Fruit fly (Drosophila melanogaster) whole organism, embryonic: ENCODE measurements around the gene Jhbp6.

Source experiments
- Abd-B ChIP-seq: fragments of 200-800 bp; sonication (Bioruptor generic); optimal IDR thresholded peaks from 2 replicates; lab custom pipeline; 2018; ENCODE audit warnings: missing biosample characterization, mild to moderate bottlenecking, missing genetic modification characterization, moderate library complexity
- CG11695 ChIP-seq: fragments of 200-800 bp; sonication (Bioruptor generic); IDR thresholded peaks from 3 replicates; pipeline ENCODE4 v1.3.6; 2022; ENCODE audit warnings: missing biosample characterization, missing genetic modification characterization
- CG12071 ChIP-seq: fragments of 200-800 bp; sonication (Bioruptor generic); optimal IDR thresholded peaks from 3 replicates; lab custom pipeline; 2018; ENCODE audit warnings: missing biosample characterization, mild to moderate bottlenecking, missing genetic modification characterization
- CG12104 ChIP-seq: fragments of 200-800 bp; sonication (Bioruptor generic); optimal IDR thresholded peaks from 3 replicates; lab custom pipeline; 2016; ENCODE audit warnings: missing biosample characterization, missing genetic modification characterization
- CG1233 ChIP-seq: fragments of 200-800 bp; sonication (Bioruptor generic); optimal IDR thresholded peaks from 4 replicates; lab custom pipeline; 2018; ENCODE audit warnings: missing biosample characterization, mild to moderate bottlenecking, missing genetic modification characterization
- CG12744 ChIP-seq: fragments of 200-800 bp; sonication (Bioruptor generic); optimal IDR thresholded peaks from 2 replicates; lab custom pipeline; 2016; ENCODE audit warnings: missing biosample characterization, missing genetic modification characterization
- CG13424 ChIP-seq: fragments of 200-800 bp; sonication (Bioruptor generic); optimal IDR thresholded peaks from 2 replicates; lab custom pipeline; 2019; ENCODE audit warnings: missing biosample characterization, mild to moderate bottlenecking, missing genetic modification characterization, moderate library complexity
- CG15073 ChIP-seq: fragments of 200-800 bp; sonication (Bioruptor generic); optimal IDR thresholded peaks from 2 replicates; lab custom pipeline; 2016; ENCODE audit warnings: missing biosample characterization, missing genetic modification characterization
- CG15479 ChIP-seq: fragments of 200-800 bp; sonication (Bioruptor generic); optimal IDR thresholded peaks from 3 replicates; lab custom pipeline; 2019; ENCODE audit warnings: missing biosample characterization, mild to moderate bottlenecking, missing genetic modification characterization, moderate library complexity
- CG15696 ChIP-seq: fragments of 200-800 bp; sonication (Bioruptor generic); optimal IDR thresholded peaks from 2 replicates; lab custom pipeline; 2019; ENCODE audit warnings: missing biosample characterization, mild to moderate bottlenecking, missing genetic modification characterization, moderate library complexity
- CG1603 ChIP-seq: fragments of 200-800 bp; sonication (Bioruptor generic); optimal IDR thresholded peaks from 2 replicates; lab custom pipeline; 2019; ENCODE audit warnings: missing biosample characterization, mild to moderate bottlenecking, missing genetic modification characterization, moderate library complexity
- CG1647 ChIP-seq: fragments of 200-800 bp; sonication (Bioruptor generic); optimal IDR thresholded peaks from 3 replicates; lab custom pipeline; 2016; ENCODE audit warnings: missing biosample characterization, missing genetic modification characterization
- CG1832 ChIP-seq: fragments of 200-800 bp; sonication (Bioruptor generic); optimal IDR thresholded peaks from 2 replicates; lab custom pipeline; 2017; ENCODE audit warnings: missing biosample characterization, mild to moderate bottlenecking, missing genetic modification characterization, inconsistent platforms
- CG18764 ChIP-seq: fragments of 200-800 bp; sonication (Bioruptor generic); optimal IDR thresholded peaks from 3 replicates; lab custom pipeline; 2016; ENCODE audit warnings: missing biosample characterization, missing genetic modification characterization
- CG30020 ChIP-seq: fragments of 200-800 bp; optimal IDR thresholded peaks from 2 replicates; lab custom pipeline; 2019; ENCODE audit warnings: missing biosample characterization, mild to moderate bottlenecking, missing genetic modification characterization, moderate library complexity
- CG30403 ChIP-seq: fragments of 200-800 bp; sonication (Bioruptor generic); optimal IDR thresholded peaks from 3 replicates; lab custom pipeline; 2016; ENCODE audit warnings: missing biosample characterization, missing genetic modification characterization
- CG4282 ChIP-seq: fragments of 200-800 bp; sonication (Bioruptor generic); optimal IDR thresholded peaks from 2 replicates; lab custom pipeline; 2016; ENCODE audit warnings: missing biosample characterization, missing genetic modification characterization
- CG4404 ChIP-seq: fragments of 200-800 bp; sonication (Bioruptor generic); IDR thresholded peaks from 2 replicates; pipeline ENCODE4 v1.3.6; 2022; ENCODE audit warnings: missing biosample characterization, missing genetic modification characterization
- CG4854 ChIP-seq: fragments of 200-800 bp; sonication (Bioruptor generic); optimal IDR thresholded peaks from 2 replicates; lab custom pipeline; 2016; ENCODE audit warnings: missing biosample characterization, missing genetic modification characterization, inconsistent platforms
- CG6175 ChIP-seq: fragments of 200-800 bp; sonication (Bioruptor generic); IDR thresholded peaks from 3 replicates; pipeline ENCODE4 v1.3.6; 2022; ENCODE audit warnings: missing biosample characterization, missing genetic modification characterization
- CG9876 ChIP-seq: fragments of 200-800 bp; sonication (Bioruptor generic); optimal IDR thresholded peaks from 2 replicates; lab custom pipeline; 2016; ENCODE audit warnings: missing biosample characterization, missing genetic modification characterization
- Chrac-16 ChIP-seq: fragments of 200-800 bp; sonication (Bioruptor generic); optimal IDR thresholded peaks from 3 replicates; lab custom pipeline; 2016; ENCODE audit warnings: missing biosample characterization, missing genetic modification characterization
- D ChIP-seq, 2 experiments: fragments of 200-800 bp in 1 of 2; fragments of >200 bp in 1 of 2; sonication (Bioruptor generic) in 1 of 2; optimal IDR thresholded peaks; 2 replicates in 1 of 2; 3 replicates in 1 of 2; lab custom pipeline; 2017; ENCODE audit warnings: mild to moderate bottlenecking in 1 of 2, missing biosample characterization in 1 of 2, missing genetic modification characterization in 1 of 2, missing genetic modification reagents in 1 of 2
- HLH4C ChIP-seq: fragments of 200-800 bp; sonication (Bioruptor generic); IDR thresholded peaks from 3 replicates; pipeline ENCODE4 v1.3.6; 2022; ENCODE audit warnings: missing biosample characterization, missing genetic modification characterization; ENCODE audit not compliant: partially characterized antibody
- HmgD ChIP-seq: fragments of 200-800 bp; sonication (Bioruptor generic); optimal IDR thresholded peaks from 3 replicates; lab custom pipeline; 2016; ENCODE audit warnings: missing biosample characterization, missing genetic modification characterization
- Lhr ChIP-seq: fragments of 200-800 bp; sonication (Bioruptor generic); optimal IDR thresholded peaks from 3 replicates; lab custom pipeline; 2017; ENCODE audit warnings: mild to moderate bottlenecking, missing biosample characterization, missing genetic modification reagents, missing genetic modification characterization
- Med ChIP-seq: fragments of 200-800 bp; sonication (Bioruptor generic); peaks from one replicate; lab custom pipeline; 2016; ENCODE audit warnings: missing biosample characterization, missing genetic modification characterization, mild to moderate bottlenecking, inconsistent platforms, moderate library complexity
- Mes4 ChIP-seq: fragments of 200-800 bp; sonication (Bioruptor generic); optimal IDR thresholded peaks from 2 replicates; lab custom pipeline; 2016; ENCODE audit warnings: missing biosample characterization, missing genetic modification characterization
- Optix ChIP-seq: fragments of 200-800 bp; sonication (Bioruptor generic); IDR thresholded peaks from 3 replicates; pipeline ENCODE4 v1.3.6; 2022; ENCODE audit warnings: missing biosample characterization, missing genetic modification characterization
- Poxn ChIP-seq: fragments of 200-800 bp; sonication (Bioruptor generic); IDR thresholded peaks from 2 replicates; pipeline ENCODE4 v1.3.6; 2022; ENCODE audit warnings: missing biosample characterization, missing genetic modification characterization
- Spps ChIP-seq: fragments of 200-800 bp; sonication (Bioruptor generic); optimal IDR thresholded peaks from 2 replicates; lab custom pipeline; 2018; ENCODE audit warnings: missing biosample characterization, mild to moderate bottlenecking, missing genetic modification characterization
- Stat92E ChIP-seq, 3 experiments: fragments of >200 bp in 2 of 3; fragments of 200-800 bp in 1 of 3; sonication (Bioruptor generic) in 1 of 3; optimal IDR thresholded peaks; 2 replicates each; lab custom pipeline; 2017 to 2019; ENCODE audit warnings: missing biosample characterization in 3 of 3, missing genetic modification characterization in 3 of 3, mild to moderate bottlenecking in 1 of 3, moderate library complexity in 1 of 3
- amos ChIP-seq: fragments of 200-800 bp; sonication (Bioruptor generic); IDR thresholded peaks from 2 replicates; pipeline ENCODE4 v1.3.6; 2022; ENCODE audit warnings: missing biosample characterization, missing genetic modification characterization; ENCODE audit not compliant: partially characterized antibody
- chif ChIP-seq, 2 experiments: fragments of 200-800 bp; sonication (Bioruptor generic); optimal IDR thresholded peaks; 3 replicates each; lab custom pipeline; 2016; ENCODE audit warnings: missing biosample characterization in 2 of 2, missing genetic modification characterization in 2 of 2
- crol ChIP-seq: fragments of 200-800 bp; sonication (Bioruptor generic); IDR thresholded peaks from 2 replicates; pipeline ENCODE4 v1.3.6; 2022; ENCODE audit warnings: missing biosample characterization, missing genetic modification characterization
- disco-r ChIP-seq: fragments of 200-800 bp; sonication (Bioruptor generic); optimal IDR thresholded peaks from 2 replicates; lab custom pipeline; 2016; ENCODE audit warnings: missing biosample characterization, missing genetic modification characterization
- eve ChIP-seq, 2 experiments: fragments of >200 bp; optimal IDR thresholded peaks; 2 replicates each; lab custom pipeline; 2017; ENCODE audit warnings: missing biosample characterization in 2 of 2, missing genetic modification characterization in 2 of 2
- fu2 ChIP-seq: fragments of 200-800 bp; sonication (Bioruptor generic); optimal IDR thresholded peaks from 2 replicates; lab custom pipeline; 2016; ENCODE audit warnings: missing biosample characterization, missing genetic modification characterization
- jing ChIP-seq: fragments of 200-800 bp; sonication (Bioruptor generic); optimal IDR thresholded peaks from 2 replicates; lab custom pipeline; 2018; ENCODE audit warnings: missing biosample characterization, mild to moderate bottlenecking, missing genetic modification characterization
- kay ChIP-seq: fragments of 200-800 bp; sonication (Bioruptor generic); optimal IDR thresholded peaks from 2 replicates; lab custom pipeline; 2016; ENCODE audit warnings: missing biosample characterization, missing genetic modification characterization
- mirr ChIP-seq: fragments of 200-800 bp; sonication (Bioruptor generic); optimal IDR thresholded peaks from 3 replicates; lab custom pipeline; 2018; ENCODE audit warnings: missing biosample characterization, mild to moderate bottlenecking, missing genetic modification characterization
- nom ChIP-seq: fragments of 200-800 bp; sonication (Bioruptor generic); optimal IDR thresholded peaks from 2 replicates; lab custom pipeline; 2017; ENCODE audit warnings: missing biosample characterization, missing genetic modification characterization, mild to moderate bottlenecking, moderate library complexity, missing genetic modification reagents
- onecut ChIP-seq: fragments of 200-800 bp; sonication (Bioruptor generic); IDR thresholded peaks from 2 replicates; pipeline ENCODE4 v1.3.6; 2022; ENCODE audit warnings: missing biosample characterization, missing genetic modification characterization
- p53 ChIP-seq: fragments of 200-800 bp; sonication (Bioruptor generic); optimal IDR thresholded peaks from 2 replicates; lab custom pipeline; 2016; ENCODE audit warnings: missing biosample characterization, missing genetic modification characterization
- psq ChIP-seq: fragments of 200-800 bp; sonication (Bioruptor generic); optimal IDR thresholded peaks from 2 replicates; lab custom pipeline; 2017; ENCODE audit warnings: missing biosample characterization, missing genetic modification characterization
- sisA ChIP-seq: fragments of 200-800 bp; sonication (Bioruptor generic); IDR thresholded peaks from 2 replicates; pipeline ENCODE4 v1.3.6; 2022; ENCODE audit warnings: missing biosample characterization, missing genetic modification characterization
- sug ChIP-seq: fragments of 200-800 bp; optimal IDR thresholded peaks from 2 replicates; lab custom pipeline; 2019; ENCODE audit warnings: missing biosample characterization, mild to moderate bottlenecking, missing genetic modification characterization, moderate library complexity
- wdn ChIP-seq: fragments of 200-800 bp; sonication (Bioruptor generic); IDR thresholded peaks from 2 replicates; pipeline ENCODE4 v1.3.6; 2022; ENCODE audit warnings: missing biosample characterization, missing genetic modification characterization
- zfh1 ChIP-seq: fragments of 200-800 bp; sonication (Bioruptor generic); IDR thresholded peaks from 3 replicates; pipeline ENCODE4 v1.3.6; 2022; ENCODE audit warnings: missing biosample characterization, missing genetic modification characterization

Gene Jhbp6

dm6 chr3L:22717137-22717767 lies 47.5 kb downstream of the Jhbp6 start, which contains the start of the genes ArfGAP3 and CG32452 (continued):
- TF ChIP-seq CG30020 (tag; lab: Kevin White, UChicago): peak; percentile 81
- no peak for TF ChIP-seq jing (GFP tag; lab: Kevin White, UChicago)
- TF ChIP-seq sisA (GFP tag; lab: Robert Waterston, UW): peak; percentile 64
- TF ChIP-seq HmgD (GFP tag; lab: Kevin White, UChicago): peak; percentile 41
- peak; percentile 46 for TF ChIP-seq p53
- peak; percentile 34 to 59 for TF ChIP-seq chif (GFP tag; optimal IDR thresholded peaks at IDR 0.05; lab: Kevin White, UChicago)
- peak; percentile 72 for TF ChIP-seq Lhr (GFP tag; lab: Kevin White, UChicago)
- peak; percentile 80 for TF ChIP-seq Chrac-16 (GFP tag; lab: Kevin White, UChicago)
- TF ChIP-seq CG13424 (tag; lab: Kevin White, UChicago): peak; percentile 83
- TF ChIP-seq nom (GFP tag; lab: Kevin White, UChicago): no peak
- no peak for TF ChIP-seq CG15479 (GFP tag; lab: Kevin White, UChicago)
- TF ChIP-seq amos (GFP tag; lab: Robert Waterston, UW): peak; percentile 72
- peak in 1 of 3 experiments; percentile 28 for TF ChIP-seq Stat92E (GFP tag; optimal IDR thresholded peaks at IDR 0.05; lab: Kevin White, UChicago)
- TF ChIP-seq CG18764 (GFP tag; lab: Kevin White, UChicago): peak; percentile 59
- peak; percentile 51 for TF ChIP-seq HLH4C
- no peak for TF ChIP-seq CG12744 (GFP tag; lab: Kevin White, UChicago)
- peak; percentile 58 for TF ChIP-seq CG1233 (GFP tag; lab: Kevin White, UChicago)
- peak; percentile 48 for TF ChIP-seq fu2 (GFP tag; lab: Kevin White, UChicago)
- peak; percentile 60 for TF ChIP-seq CG1647 (GFP tag; lab: Kevin White, UChicago)
- TF ChIP-seq CG11695 (GFP tag; lab: Robert Waterston, UW): peak; percentile 48; the same call in 2 of the 3 replicates
- peak; percentile 69; the same call in 1 of the 2 replicates for TF ChIP-seq CG4404
- peak; percentile 60 for TF ChIP-seq Abd-B (GFP tag; lab: Kevin White, UChicago)
- TF ChIP-seq onecut (GFP tag; lab: Robert Waterston, UW): peak; percentile 50
- TF ChIP-seq CG1832: no peak
- peak; percentile 51 for TF ChIP-seq CG1603 (tag; lab: Kevin White, UChicago)
- TF ChIP-seq psq: no peak
- peak; percentile 73 for TF ChIP-seq sug (tag; lab: Kevin White, UChicago)
- peak; percentile 32; the same call in 1 of the 3 replicates for TF ChIP-seq Optix (GFP tag; lab: Robert Waterston, UW)
- TF ChIP-seq CG9876 (GFP tag; lab: Kevin White, UChicago): peak; percentile 7
- TF ChIP-seq wdn (GFP tag; lab: Robert Waterston, UW): 0 out of 2 replicates have a peak, but pooled peaks have one; percentile 36
- TF ChIP-seq CG4854 (GFP tag; lab: Kevin White, UChicago): no peak
- peak; percentile 34; the same call in 1 of the 3 replicates for TF ChIP-seq CG6175 (GFP tag; lab: Robert Waterston, UW)
- TF ChIP-seq D (optimal IDR thresholded peaks at IDR 0.05; lab: Kevin White, UChicago): no peak
- peak; percentile 40 for TF ChIP-seq D (GFP tag; optimal IDR thresholded peaks at IDR 0.05; lab: Kevin White, UChicago)
- TF ChIP-seq CG15696: peak; percentile 73
- TF ChIP-seq zfh1 (GFP tag; lab: Robert Waterston, UW): peak; percentile 77; the same call in 2 of the 3 replicates
- peak; percentile 42 for TF ChIP-seq kay (GFP tag; lab: Kevin White, UChicago)
- no peak for TF ChIP-seq eve (GFP tag; optimal IDR thresholded peaks at IDR 0.05; lab: Kevin White, UChicago)
- TF ChIP-seq mirr: peak; percentile 51
- TF ChIP-seq Poxn (GFP tag; lab: Robert Waterston, UW): no peak
- no peak for TF ChIP-seq disco-r
- peak; percentile 86 for TF ChIP-seq CG30403
- peak; percentile 73 for TF ChIP-seq CG12104
- peak; percentile 92 for TF ChIP-seq Med (GFP tag; lab: Kevin White, UChicago)
- TF ChIP-seq Mes4 (GFP tag; lab: Kevin White, UChicago): no peak
- no peak for TF ChIP-seq CG15073 (GFP tag; lab: Kevin White, UChicago)
- TF ChIP-seq Spps: peak; percentile 34
- no peak for TF ChIP-seq CG4282 (GFP tag; lab: Kevin White, UChicago)
- TF ChIP-seq crol (GFP tag; lab: Robert Waterston, UW): no peak
- TF ChIP-seq CG12071 (GFP tag; lab: Kevin White, UChicago): no peak
